Fruit fly (Drosophila melanogaster) whole organism: Measurements from ENCODE around the gene Hrb98DE.

Experiments used
- CG8478 ChIP-seq: fragments of >200 bp; optimal IDR thresholded peaks from 2 replicates; lab custom pipeline; 2018; ENCODE audit warnings: inconsistent platforms
- Dll ChIP-seq: fragments of >200 bp; optimal IDR thresholded peaks from 2 replicates; lab custom pipeline; 2017
- EcR ChIP-seq, 2 experiments: fragments of >200 bp; optimal IDR thresholded peaks; 2 replicates each; lab custom pipeline; 2017; ENCODE audit warnings: missing biosample characterization in 2 of 2, missing genetic modification characterization in 2 of 2, missing genetic modification reagents in 2 of 2
- pan ChIP-seq: fragments of >200 bp; optimal IDR thresholded peaks from 2 replicates; lab custom pipeline; 2017
- psq ChIP-seq: fragments of >200 bp; optimal IDR thresholded peaks from 2 replicates; lab custom pipeline; 2017
- usp ChIP-seq: fragments of >200 bp; optimal IDR thresholded peaks from 2 replicates; lab custom pipeline; 2017; ENCODE audit warnings: missing biosample characterization, missing genetic modification characterization, mixed read lengths

DNA sequence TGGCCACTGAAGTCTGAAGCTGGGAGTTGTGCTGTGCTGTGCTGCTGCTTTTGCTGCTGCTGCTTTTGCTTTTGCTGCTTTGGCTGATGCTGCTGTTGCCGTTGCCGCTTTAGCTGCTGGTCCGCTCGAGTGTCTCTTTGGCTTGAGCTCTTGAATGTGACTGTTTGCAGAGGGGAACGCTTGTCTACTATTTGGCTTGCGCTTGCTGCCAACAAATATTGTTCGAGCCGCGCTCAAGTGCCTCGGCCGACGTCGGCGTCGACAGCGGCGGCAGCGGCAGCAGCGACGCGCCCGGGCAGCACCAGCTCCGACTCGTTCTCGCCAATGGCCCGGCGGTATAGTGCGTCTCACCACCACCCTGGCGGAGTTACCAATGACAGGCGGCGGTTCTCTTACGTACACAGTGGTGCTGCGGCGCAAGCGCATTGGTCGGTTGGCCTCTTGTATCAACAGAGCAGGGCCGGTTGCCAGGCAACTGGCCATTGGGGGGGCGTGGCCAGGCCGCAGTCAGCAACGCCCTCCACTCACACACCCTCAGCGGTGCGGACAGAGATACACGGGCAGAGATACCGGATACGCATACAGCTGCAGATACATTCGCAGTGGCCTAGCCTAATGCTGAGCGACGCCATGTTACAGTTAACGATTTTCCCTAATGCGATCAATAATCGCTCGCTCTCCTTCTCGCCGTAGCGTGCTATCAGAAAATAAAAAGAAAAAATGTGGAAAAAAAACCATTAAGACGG lies 14.4 kb upstream of the Hrb98DE start, which contains the start of gene fkh:
- TF ChIP-seq pan (lab: Kevin White, UChicago) (no peak), psq (lab: Kevin White, UChicago) (no peak), CG8478 (lab: Kevin White, UChicago) (no peak), Dll (lab: Kevin White, UChicago) (no peak), usp (GFP tag; lab: Kevin White, UChicago) (no peak), EcR (GFP tag; optimal IDR thresholded peaks at IDR 0.05; lab: Kevin White, UChicago) (no peak)
